Fruit fly (Drosophila melanogaster) Kc167 (cell line): Measurements from ENCODE around the gene mRpL37.

Experiments
- Myc ChIP-seq: fragments of >200 bp; optimal IDR thresholded peaks from 2 replicates; lab custom pipeline; 2017; ENCODE audit warnings: missing external identifiers
- Sin3A ChIP-seq: fragments of >200 bp; optimal IDR thresholded peaks from 2 replicates; lab custom pipeline; 2018; ENCODE audit warnings: missing external identifiers
- h ChIP-seq: fragments of >200 bp; optimal IDR thresholded peaks from 3 replicates; lab custom pipeline; 2018; ENCODE audit warnings: missing external identifiers
- insv ChIP-seq: fragments of >200 bp; optimal IDR thresholded peaks from 3 replicates; lab custom pipeline; 2018; ENCODE audit warnings: missing external identifiers
- psq ChIP-seq: fragments of >200 bp; optimal IDR thresholded peaks from 2 replicates; lab custom pipeline; 2017; ENCODE audit warnings: missing external identifiers

DNA sequence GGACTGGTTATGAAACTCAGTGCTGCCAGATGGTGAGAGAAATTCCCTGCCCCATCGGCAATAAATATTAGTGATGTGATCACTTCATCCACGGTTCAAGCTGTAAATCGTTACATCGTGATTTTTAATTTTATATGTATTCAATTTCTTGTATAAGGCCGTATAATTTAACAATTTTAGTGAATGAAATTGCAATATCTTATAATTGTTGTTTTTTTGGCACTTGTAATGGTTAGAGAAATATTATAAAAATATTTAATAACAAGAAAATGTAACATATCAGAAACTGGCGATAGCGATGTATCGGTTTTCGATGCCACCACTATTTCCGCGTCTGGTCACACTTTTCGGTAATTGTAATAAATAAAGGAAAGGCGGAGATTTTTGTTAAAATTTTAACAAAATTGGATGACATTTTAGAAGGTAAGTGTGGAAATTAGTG lies at the start of gene mRpL37, which contains the start of gene Rbp1:
- TF ChIP-seq psq (lab: Kevin White, UChicago): no peak
- TF ChIP-seq Myc: no peak
- no peak for TF ChIP-seq h (lab: Kevin White, UChicago)
- no peak for TF ChIP-seq insv (lab: Kevin White, UChicago)
- no peak for TF ChIP-seq Sin3A (lab: Kevin White, UChicago)
